Worm (Caenorhabditis elegans) whole organism, midembryonic: ENCODE data around the gene clec-36.

Experiments used
- flt-1 ChIP-seq: fragments of 200-800 bp; sonication (Bioruptor generic); IDR thresholded peaks from 2 replicates; pipeline ENCODE4 v1.3.6; 2022; ENCODE audit warnings: missing genetic modification characterization, missing compliant biosample characterization
- klf-2 ChIP-seq: fragments of 200-800 bp; sonication (Bioruptor generic); conservative IDR thresholded peaks from 2 replicates; pipeline ENCODE4 v1.3.6; 2022; ENCODE audit warnings: missing genetic modification reagents, missing genetic modification characterization, missing compliant biosample characterization
- med-1 ChIP-seq: sonication (generic microtip); optimal IDR thresholded peaks from 2 replicates; lab custom pipeline; 2017; ENCODE audit warnings: missing genetic modification characterization, mild to moderate bottlenecking, missing compliant biosample characterization, antibody characterized with exemption, missing genetic modification reagents; ENCODE audit not compliant: insufficient read depth
- ztf-23 ChIP-seq: fragments of 200-800 bp; sonication (Bioruptor generic); IDR thresholded peaks from 2 replicates; pipeline ENCODE4 v1.3.6; 2022; ENCODE audit warnings: missing genetic modification reagents, missing genetic modification characterization, missing compliant biosample characterization
- ztf-29 ChIP-seq: fragments of 200-800 bp; sonication (Bioruptor generic); IDR thresholded peaks from 2 replicates; pipeline ENCODE4 v1.3.6; 2022; ENCODE audit warnings: missing genetic modification reagents, missing genetic modification characterization, missing compliant biosample characterization

DNA sequence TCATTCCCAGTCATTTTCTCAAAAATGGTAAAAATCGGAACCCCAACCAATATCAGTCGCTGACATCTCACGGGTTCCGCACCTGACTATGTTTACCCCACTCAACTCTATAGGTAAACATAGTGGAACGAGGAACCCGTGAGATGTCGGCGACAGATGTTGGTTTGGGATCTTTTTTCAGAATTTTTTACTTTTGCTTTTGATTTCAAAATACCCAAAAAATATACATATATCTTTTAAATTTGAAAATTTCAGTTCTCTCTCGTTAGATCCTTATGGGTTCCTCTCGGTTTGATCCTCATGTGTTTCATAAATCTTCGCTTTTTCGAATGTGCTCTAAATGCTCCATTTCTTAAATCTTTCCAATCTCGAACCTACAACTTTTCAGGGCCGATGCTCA lies 25.2 kb upstream of the clec-36 start, which contains the start of gene srw-23:
- TF ChIP-seq ztf-23 (GFP tag; lab: Robert Waterston, UW) (no peak), flt-1 (GFP tag; lab: Robert Waterston, UW) (no peak), med-1 (no peak), ztf-29 (GFP tag; lab: Robert Waterston, UW) (no peak), klf-2 (no peak)
